Fruit fly (Drosophila melanogaster) whole organism, embryonic: Measurements from ENCODE around the gene LSm7.

Source experiments
- Atf3 ChIP-seq: fragments of 200-800 bp; sonication (Bioruptor generic); optimal IDR thresholded peaks from 3 replicates; lab custom pipeline; 2016; ENCODE audit warnings: missing biosample characterization, missing genetic modification characterization
- Bteb2 ChIP-seq: fragments of 200-800 bp; sonication (Bioruptor generic); optimal IDR thresholded peaks from 2 replicates; lab custom pipeline; 2016; ENCODE audit warnings: missing biosample characterization, missing genetic modification characterization
- CG10147 ChIP-seq: fragments of 200-800 bp; sonication (Bioruptor generic); optimal IDR thresholded peaks from 2 replicates; lab custom pipeline; 2019; ENCODE audit warnings: missing biosample characterization, mild to moderate bottlenecking, missing genetic modification characterization, moderate library complexity
- CG10565 ChIP-seq: fragments of 200-800 bp; sonication (Bioruptor generic); optimal IDR thresholded peaks from 3 replicates; lab custom pipeline; 2016; ENCODE audit warnings: missing biosample characterization, mild to moderate bottlenecking, missing genetic modification characterization
- CG12155 ChIP-seq: fragments of 200-800 bp; sonication (Bioruptor generic); optimal IDR thresholded peaks from 3 replicates; lab custom pipeline; 2016; ENCODE audit warnings: missing biosample characterization, missing genetic modification characterization
- CG12236 ChIP-seq: fragments of 200-800 bp; sonication (Bioruptor generic); optimal IDR thresholded peaks from 2 replicates; lab custom pipeline; 2016; ENCODE audit warnings: missing biosample characterization, missing genetic modification characterization
- CG12391 ChIP-seq: fragments of 200-800 bp; sonication (Bioruptor generic); optimal IDR thresholded peaks from 3 replicates; lab custom pipeline; 2018; ENCODE audit warnings: missing biosample characterization, mild to moderate bottlenecking, missing genetic modification characterization, moderate library complexity
- CG12942 ChIP-seq: fragments of 200-800 bp; sonication (Bioruptor generic); optimal IDR thresholded peaks from 3 replicates; lab custom pipeline; 2016; ENCODE audit warnings: missing biosample characterization, missing genetic modification characterization
- CG18011 ChIP-seq: fragments of 200-800 bp; sonication (Bioruptor generic); optimal IDR thresholded peaks from 2 replicates; lab custom pipeline; 2017; ENCODE audit warnings: missing biosample characterization, missing genetic modification characterization, mild to moderate bottlenecking, moderate library complexity, missing genotype
- CG31224 ChIP-seq: fragments of 200-800 bp; sonication (Bioruptor generic); IDR thresholded peaks from 2 replicates; pipeline ENCODE4 v1.3.6; 2022; ENCODE audit warnings: missing biosample characterization, missing genetic modification characterization
- CG31388 ChIP-seq: fragments of 200-800 bp; sonication (Bioruptor generic); optimal IDR thresholded peaks from 2 replicates; lab custom pipeline; 2016; ENCODE audit warnings: missing biosample characterization, missing genetic modification characterization
- CG43689 ChIP-seq: fragments of 200-800 bp; sonication (Bioruptor generic); IDR thresholded peaks from 2 replicates; pipeline ENCODE4 v1.3.6; 2022; ENCODE audit warnings: missing biosample characterization, missing genetic modification characterization
- CG4730 ChIP-seq: fragments of 200-800 bp; sonication (Bioruptor generic); IDR thresholded peaks from 2 replicates; pipeline ENCODE4 v1.3.6; 2022; ENCODE audit warnings: missing biosample characterization, missing genetic modification characterization
- CG5245 ChIP-seq: fragments of 200-800 bp; sonication (Bioruptor generic); optimal IDR thresholded peaks from 3 replicates; lab custom pipeline; 2016; ENCODE audit warnings: missing biosample characterization, missing genetic modification characterization
- CG6175 ChIP-seq: fragments of 200-800 bp; sonication (Bioruptor generic); IDR thresholded peaks from 3 replicates; pipeline ENCODE4 v1.3.6; 2022; ENCODE audit warnings: missing biosample characterization, missing genetic modification characterization
- CG6791 ChIP-seq: fragments of 200-800 bp; sonication (Bioruptor generic); IDR thresholded peaks from 3 replicates; pipeline ENCODE4 v1.3.6; 2022; ENCODE audit warnings: missing biosample characterization, missing genetic modification characterization; ENCODE audit not compliant: partially characterized antibody
- CG7556 ChIP-seq: fragments of 200-800 bp; sonication (Bioruptor generic); optimal IDR thresholded peaks from 2 replicates; lab custom pipeline; 2017; ENCODE audit warnings: missing biosample characterization, mild to moderate bottlenecking, missing genetic modification characterization
- CG9215 ChIP-seq: fragments of 200-800 bp; sonication (Bioruptor generic); IDR thresholded peaks from 2 replicates; pipeline ENCODE4 v1.3.6; 2022; ENCODE audit warnings: missing biosample characterization, missing genetic modification characterization
- CG9797 ChIP-seq: fragments of 200-800 bp; sonication (Bioruptor generic); optimal IDR thresholded peaks from 3 replicates; lab custom pipeline; 2018; ENCODE audit warnings: missing biosample characterization, mild to moderate bottlenecking, missing genetic modification characterization
- Fer2 ChIP-seq: fragments of 200-800 bp; sonication (Bioruptor generic); optimal IDR thresholded peaks from 2 replicates; lab custom pipeline; 2018; ENCODE audit warnings: missing biosample characterization, mild to moderate bottlenecking, missing genetic modification characterization, moderate library complexity
- Hey ChIP-seq: fragments of 200-800 bp; sonication (Bioruptor generic); optimal IDR thresholded peaks from 3 replicates; lab custom pipeline; 2018; ENCODE audit warnings: missing biosample characterization, mild to moderate bottlenecking, missing genetic modification characterization
- Ptx1 ChIP-seq: fragments of 200-800 bp; sonication (Bioruptor generic); IDR thresholded peaks from 2 replicates; pipeline ENCODE4 v1.3.6; 2022; ENCODE audit warnings: missing biosample characterization, missing genetic modification characterization
- Rx ChIP-seq: fragments of 200-800 bp; sonication (Bioruptor generic); IDR thresholded peaks from 2 replicates; pipeline ENCODE4 v1.3.6; 2022; ENCODE audit warnings: missing biosample characterization, missing genetic modification characterization
- Tbp ChIP-seq: fragments of >200 bp; optimal IDR thresholded peaks from 2 replicates; lab custom pipeline; 2018; ENCODE audit warnings: missing biosample characterization, missing genetic modification characterization
- ab ChIP-seq: fragments of 200-800 bp; sonication (Bioruptor generic); optimal IDR thresholded peaks from 2 replicates; lab custom pipeline; 2016; ENCODE audit warnings: missing biosample characterization, missing genetic modification characterization
- al ChIP-seq: fragments of 200-800 bp; sonication (Bioruptor generic); IDR thresholded peaks from 2 replicates; pipeline ENCODE4 v1.3.6; 2022; ENCODE audit warnings: missing biosample characterization, missing genetic modification characterization
- bigmax ChIP-seq: fragments of 200-800 bp; sonication (Bioruptor generic); optimal IDR thresholded peaks from 2 replicates; lab custom pipeline; 2018; ENCODE audit warnings: missing biosample characterization, mild to moderate bottlenecking, missing genetic modification characterization
- bsh ChIP-seq, 2 experiments: fragments of 200-800 bp; sonication (Bioruptor generic); optimal IDR thresholded peaks; 2 replicates each; lab custom pipeline; 2017 to 2018; ENCODE audit warnings: mild to moderate bottlenecking in 2 of 2, missing biosample characterization in 2 of 2, missing genetic modification characterization in 2 of 2, moderate library complexity in 1 of 2
- cas ChIP-seq: fragments of 200-800 bp; sonication (Bioruptor generic); IDR thresholded peaks from 2 replicates; pipeline ENCODE4 v1.3.6; 2022; ENCODE audit warnings: missing biosample characterization, missing genetic modification characterization
- chinmo ChIP-seq: fragments of 200-800 bp; sonication (Bioruptor generic); IDR thresholded peaks from 4 replicates; pipeline ENCODE4 v1.3.6; 2022; ENCODE audit warnings: missing biosample characterization, missing genetic modification characterization; ENCODE audit not compliant: partially characterized antibody
- ci ChIP-seq: fragments of 200-800 bp; sonication (Bioruptor generic); IDR thresholded peaks from 3 replicates; pipeline ENCODE4 v1.3.6; 2022; ENCODE audit warnings: missing biosample characterization, missing genetic modification characterization
- ewg ChIP-seq: fragments of 200-800 bp; sonication (Bioruptor generic); optimal IDR thresholded peaks from 3 replicates; lab custom pipeline; 2017; ENCODE audit warnings: mild to moderate bottlenecking, missing biosample characterization, missing genetic modification reagents, missing genetic modification characterization
- grn ChIP-seq: fragments of 200-800 bp; sonication (Bioruptor generic); optimal IDR thresholded peaks from 3 replicates; lab custom pipeline; 2017; ENCODE audit warnings: missing biosample characterization, missing genetic modification characterization
- hb ChIP-seq: fragments of 200-800 bp; sonication (Bioruptor generic); IDR thresholded peaks from 3 replicates; pipeline ENCODE4 v1.3.6; 2022; ENCODE audit warnings: missing biosample characterization, missing genetic modification characterization; ENCODE audit not compliant: partially characterized antibody
- hth ChIP-seq: fragments of >200 bp; optimal IDR thresholded peaks from 2 replicates; lab custom pipeline; 2017; ENCODE audit warnings: inconsistent platforms
- jing ChIP-seq: fragments of 200-800 bp; sonication (Bioruptor generic); optimal IDR thresholded peaks from 2 replicates; lab custom pipeline; 2018; ENCODE audit warnings: missing biosample characterization, mild to moderate bottlenecking, missing genetic modification characterization
- mld ChIP-seq: fragments of 200-800 bp; sonication (Bioruptor generic); IDR thresholded peaks from 3 replicates; pipeline ENCODE4 v1.3.6; 2022; ENCODE audit warnings: missing biosample characterization, missing genetic modification characterization; ENCODE audit not compliant: partially characterized antibody
- peb ChIP-seq: fragments of 200-800 bp; sonication (Bioruptor generic); IDR thresholded peaks from 2 replicates; pipeline ENCODE4 v1.3.6; 2022; ENCODE audit warnings: missing biosample characterization, missing genetic modification characterization
- prd ChIP-seq, 3 experiments: fragments of >200 bp in 2 of 3; fragments of 200-800 bp in 1 of 3; sonication (Bioruptor generic) in 1 of 3; optimal IDR thresholded peaks in 2 of 3; IDR thresholded peaks in 1 of 3; 2 replicates in 2 of 3; 3 replicates in 1 of 3; pipeline versions ENCODE4 v1.3.6 to Lab custom; 2017 to 2022; ENCODE audit warnings: missing biosample characterization in 1 of 3, missing genetic modification characterization in 1 of 3
- pum ChIP-seq: fragments of 200-800 bp; sonication (Bioruptor generic); optimal IDR thresholded peaks from 2 replicates; lab custom pipeline; 2016; ENCODE audit warnings: missing biosample characterization, missing genetic modification characterization
- shn ChIP-seq: fragments of 200-800 bp; sonication (Bioruptor generic); optimal IDR thresholded peaks from 3 replicates; lab custom pipeline; 2016; ENCODE audit warnings: missing biosample characterization, missing genetic modification characterization
- so ChIP-seq: fragments of 200-800 bp; sonication (Bioruptor generic); IDR thresholded peaks from 3 replicates; pipeline ENCODE4 v1.3.6; 2022; ENCODE audit warnings: missing biosample characterization, missing genetic modification characterization
- stwl ChIP-seq: fragments of 200-800 bp; sonication (Bioruptor generic); optimal IDR thresholded peaks from 3 replicates; lab custom pipeline; 2018; ENCODE audit warnings: missing biosample characterization, mild to moderate bottlenecking, missing genetic modification characterization, moderate library complexity
- trem ChIP-seq: fragments of 200-800 bp; optimal IDR thresholded peaks from 3 replicates; lab custom pipeline; 2019; ENCODE audit warnings: missing biosample characterization, mild to moderate bottlenecking, missing genetic modification characterization, moderate library complexity
- ttk ChIP-seq: fragments of 200-800 bp; sonication (Bioruptor generic); IDR thresholded peaks from 2 replicates; pipeline ENCODE4 v2.1.2; 2022; ENCODE audit warnings: missing biosample characterization, missing genetic modification characterization
- tup ChIP-seq: fragments of 200-800 bp; sonication (Bioruptor generic); optimal IDR thresholded peaks from 2 replicates; lab custom pipeline; 2016; ENCODE audit warnings: missing biosample characterization, mild to moderate bottlenecking, missing genetic modification characterization, moderate library complexity
- wek ChIP-seq: fragments of 200-800 bp; sonication (Bioruptor generic); optimal IDR thresholded peaks from 3 replicates; lab custom pipeline; 2018; ENCODE audit warnings: missing biosample characterization, mild to moderate bottlenecking, missing genetic modification characterization, moderate library complexity
- zen2 ChIP-seq: fragments of 200-800 bp; sonication (Bioruptor generic); IDR thresholded peaks from 3 replicates; pipeline ENCODE4 v1.3.6; 2022; ENCODE audit warnings: missing biosample characterization, missing genetic modification characterization; ENCODE audit not compliant: partially characterized antibody

Gene LSm7

DNA sequence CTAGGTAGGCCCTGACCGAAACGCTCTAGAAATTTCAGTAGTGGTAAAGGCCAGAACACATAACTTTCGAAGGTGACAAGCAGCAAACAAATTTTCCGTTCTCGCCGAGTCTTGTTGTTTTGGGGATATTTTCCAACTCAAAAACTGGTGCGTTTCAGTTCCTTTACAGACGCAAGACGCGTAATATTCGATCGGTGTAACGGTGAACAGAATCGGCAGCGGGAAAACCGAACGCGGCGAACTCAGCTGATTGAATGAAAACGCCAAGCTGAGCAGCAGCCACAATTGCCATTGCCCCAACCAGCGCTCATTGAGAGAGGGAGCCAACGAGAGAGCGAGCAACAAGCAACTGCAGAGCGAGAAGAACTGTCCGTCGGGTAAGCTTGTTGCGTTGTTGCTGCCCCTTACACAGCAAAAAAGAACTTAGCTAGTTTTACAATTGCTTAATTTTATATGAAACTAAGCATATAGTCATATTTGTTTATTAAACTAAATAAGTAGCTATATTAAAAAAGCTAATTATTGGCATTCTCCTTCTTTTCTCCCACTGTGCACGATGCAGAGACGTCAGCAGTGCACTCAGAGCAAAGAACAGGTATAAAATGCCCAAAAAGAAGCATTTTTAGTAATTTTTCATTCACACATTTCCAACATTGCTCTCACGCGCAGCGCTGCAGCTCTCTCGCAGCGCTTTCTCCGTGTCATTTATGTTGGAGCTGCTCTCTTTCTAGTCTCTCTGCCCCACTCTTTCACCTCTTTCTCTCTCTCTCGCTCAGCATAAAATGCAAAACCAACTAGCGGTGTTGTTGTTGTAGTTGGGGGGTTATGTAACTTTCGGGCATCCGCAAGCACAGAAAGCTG, 26.8 kb downstream of the LSm7 start, which contains the start of the genes Cyt-c-d and CG31808 (continued):
- TF ChIP-seq hb (0 out of 3 replicates have a peak, but pooled peaks have one; percentile 42), CG5245 (peak; percentile 95), Bteb2 (GFP tag; lab: Kevin White, UChicago) (peak; percentile 96), CG10147 (GFP tag; lab: Kevin White, UChicago) (peak; percentile 85), ewg (GFP tag; lab: Kevin White, UChicago) (peak; percentile 95), CG12391 (tag; lab: Kevin White, UChicago) (peak; percentile 99), Atf3 (GFP tag; lab: Kevin White, UChicago) (peak; percentile 90), CG7556 (peak; percentile 99), mld (GFP tag; lab: Robert Waterston, UW) (no peak), CG43689 (peak; percentile 97), hth (lab: Kevin White, UChicago) (no peak), CG12236 (GFP tag; lab: Kevin White, UChicago) (peak; percentile 85), grn (GFP tag; lab: Kevin White, UChicago) (peak; percentile 76), so (peak; percentile 97), cas (GFP tag; lab: Robert Waterston, UW) (peak; percentile 86), CG10565 (GFP tag; lab: Kevin White, UChicago) (peak; percentile 90), CG9797 (peak; percentile 33), ab (GFP tag; lab: Kevin White, UChicago) (peak; percentile 86), CG6791 (peak; percentile 42; the same call in 1 of the 3 replicates), al (peak; percentile 85), Ptx1 (GFP tag; lab: Robert Waterston, UW) (peak; percentile 98), CG12942 (GFP tag; lab: Kevin White, UChicago) (peak; percentile 95), Rx (GFP tag; lab: Robert Waterston, UW) (peak; percentile 94), Fer2 (tag; lab: Kevin White, UChicago) (peak; percentile 84), wek (peak; percentile 84), ttk (GFP tag; lab: Robert Waterston, UW) (peak; percentile 99), CG18011 (GFP tag; lab: Kevin White, UChicago) (peak; percentile 87), ci (peak; percentile 99), bsh (GFP tag; optimal IDR thresholded peaks at IDR 0.05; lab: Kevin White, UChicago) (peak; percentile 97 to 99), CG4730 (GFP tag; lab: Robert Waterston, UW) (peak; percentile 96), prd (optimal IDR thresholded peaks at IDR 0.05; lab: Kevin White, UChicago) (no peak), prd (GFP tag; IDR thresholded peaks at IDR 0.05; lab: Robert Waterston, UW) (peak; percentile 98), bigmax (GFP tag; lab: Kevin White, UChicago) (peak; percentile 48), CG31224 (GFP tag; lab: Robert Waterston, UW) (peak; percentile 86)

dm6 chr2L:16715133-16715833, 27.6 kb downstream of the LSm7 start:
- TF ChIP-seq zen2 (GFP tag; lab: Robert Waterston, UW) (no peak), Tbp (GFP tag; lab: Kevin White, UChicago) (no peak), stwl (tag; lab: Kevin White, UChicago) (peak; percentile 40), trem (tag; lab: Kevin White, UChicago) (peak; percentile 19), tup (GFP tag; lab: Kevin White, UChicago) (no peak), CG10147 (GFP tag; lab: Kevin White, UChicago) (no peak), CG12155 (no peak), pum (GFP tag; lab: Kevin White, UChicago) (no peak), peb (GFP tag; lab: Robert Waterston, UW) (no peak), chinmo (GFP tag; lab: Robert Waterston, UW) (no peak), CG12236 (GFP tag; lab: Kevin White, UChicago) (no peak), Hey (tag; lab: Kevin White, UChicago) (no peak), CG31388 (GFP tag; lab: Kevin White, UChicago) (no peak), jing (GFP tag; lab: Kevin White, UChicago) (no peak), CG6175 (no peak), shn (GFP tag; lab: Kevin White, UChicago) (no peak), CG9215 (GFP tag; lab: Robert Waterston, UW) (no peak)
